Worm (Caenorhabditis elegans) whole organism, late embryonic: ENCODE results near the gene C17C3.6.

Experiments used
- C08G9.2 ChIP-seq: sonication (generic microtip); optimal IDR thresholded peaks from 2 replicates; lab custom pipeline; 2016; ENCODE audit warnings: mild to moderate bottlenecking, missing genetic modification characterization, moderate library complexity, missing compliant biosample characterization
- ceh-18 ChIP-seq: sonication (generic microtip); optimal IDR thresholded peaks from 2 replicates; lab custom pipeline; 2016; ENCODE audit warnings: missing genetic modification characterization, missing compliant biosample characterization
- ceh-30 ChIP-seq: fragments of 150-350 bp; optimal IDR thresholded peaks from 2 replicates; lab custom pipeline; 2014; ENCODE audit warnings: missing biosample characterization, missing genetic modification characterization
- dve-1 ChIP-seq: sonication (generic microtip); optimal IDR thresholded peaks from 2 replicates; lab custom pipeline; 2017; ENCODE audit warnings: antibody characterized with exemption, mild to moderate bottlenecking, missing genetic modification characterization, missing compliant biosample characterization
- fax-1 ChIP-seq: sonication (generic microtip); optimal IDR thresholded peaks from 2 replicates; lab custom pipeline; 2016; ENCODE audit warnings: missing genotype, missing genetic modification characterization, missing compliant biosample characterization
- lin-11 ChIP-seq: fragments of 200-800 bp; sonication (Bioruptor generic); optimal IDR thresholded peaks from 2 replicates; lab custom pipeline; 2018; ENCODE audit warnings: mild to moderate bottlenecking, missing genetic modification characterization, missing compliant biosample characterization
- odd-2 ChIP-seq: sonication (generic microtip); optimal IDR thresholded peaks from 2 replicates; lab custom pipeline; 2017; ENCODE audit warnings: antibody characterized with exemption, mild to moderate bottlenecking, missing genetic modification characterization, missing compliant biosample characterization
- pqm-1 ChIP-seq: sonication (generic microtip); optimal IDR thresholded peaks from 2 replicates; lab custom pipeline; 2016; ENCODE audit warnings: missing genetic modification characterization, missing compliant biosample characterization
- sdc-2 ChIP-seq: sonication (generic microtip); optimal IDR thresholded peaks from 2 replicates; lab custom pipeline; 2016; ENCODE audit warnings: missing genotype, missing genetic modification characterization, missing compliant biosample characterization
- tbx-2 ChIP-seq: sonication (generic microtip); optimal IDR thresholded peaks from 2 replicates; lab custom pipeline; 2016; ENCODE audit warnings: missing genetic modification characterization, missing compliant biosample characterization
- ttx-3 ChIP-seq: sonication (generic microtip); optimal IDR thresholded peaks from 2 replicates; lab custom pipeline; 2016; ENCODE audit warnings: missing genetic modification reagents, missing genetic modification characterization, missing compliant biosample characterization
- unc-86 ChIP-seq: sonication (generic microtip); optimal IDR thresholded peaks from 2 replicates; lab custom pipeline; 2016; ENCODE audit warnings: missing genetic modification characterization, missing compliant biosample characterization
- ztf-16 ChIP-seq: sonication (generic microtip); optimal IDR thresholded peaks from 2 replicates; lab custom pipeline; 2017; ENCODE audit warnings: missing genetic modification characterization, missing compliant biosample characterization

DNA sequence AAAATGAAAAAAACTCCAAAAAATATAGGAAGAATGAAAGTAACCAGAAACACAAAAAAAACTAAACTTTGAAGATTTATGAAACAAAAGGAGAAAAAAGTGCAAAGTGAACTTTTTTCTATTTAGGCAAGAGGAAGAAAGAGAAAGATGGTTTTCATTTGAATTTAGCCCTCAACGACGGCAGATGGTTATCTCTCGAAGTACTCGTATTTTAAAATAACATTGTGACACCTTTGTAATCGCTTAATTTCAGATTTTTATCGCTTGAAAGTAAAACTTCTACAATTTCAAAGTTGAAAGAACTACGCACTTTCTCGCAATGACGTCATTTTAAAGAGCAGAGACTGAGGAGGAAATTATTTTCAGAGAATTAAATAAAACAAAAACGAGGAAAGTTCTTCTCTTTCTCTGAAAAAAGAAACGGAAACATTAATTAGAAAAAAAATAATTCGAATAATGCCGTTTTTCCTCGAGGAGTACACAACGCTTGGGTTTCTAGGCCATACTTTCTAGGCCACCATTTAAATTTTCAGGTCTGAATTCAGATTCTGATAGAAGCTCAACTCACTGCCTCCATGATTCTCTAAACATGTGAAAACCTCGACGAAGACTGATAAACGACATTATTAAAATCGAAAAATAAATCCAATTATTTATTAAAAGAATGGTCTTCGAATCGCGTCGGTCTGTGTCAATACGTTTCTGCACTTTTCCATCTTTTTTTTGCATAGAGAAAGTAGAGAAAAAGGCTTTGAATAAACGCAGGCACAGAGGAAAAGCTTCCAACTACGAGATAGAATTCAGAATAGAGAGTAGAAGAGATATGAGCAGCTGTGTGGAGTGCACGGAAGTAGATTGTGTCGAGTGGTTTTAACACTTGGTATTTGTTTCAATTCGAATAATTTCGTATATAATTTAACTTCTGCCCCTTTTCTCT, 38.2 kb upstream of the C17C3.6 start:
- TF ChIP-seq unc-86: no peak
- TF ChIP-seq lin-11 (tag; lab: Kevin White, UChicago): no peak
- no peak for TF ChIP-seq ztf-16 (tag; lab: Kevin White, UChicago)
- TF ChIP-seq C08G9.2 (tag; lab: Kevin White, UChicago): peak; percentile 13
- peak; percentile 33 for TF ChIP-seq tbx-2 (tag; lab: Kevin White, UChicago)
- no peak for TF ChIP-seq sdc-2 (tag; lab: Kevin White, UChicago)
- TF ChIP-seq ceh-18 (tag; lab: Kevin White, UChicago): no peak
- TF ChIP-seq odd-2 (tag; lab: Kevin White, UChicago): no peak
- no peak for TF ChIP-seq ceh-30
- TF ChIP-seq dve-1 (tag; lab: Kevin White, UChicago): no peak
- no peak for TF ChIP-seq pqm-1 (tag; lab: Kevin White, UChicago)
- no peak for TF ChIP-seq fax-1
- no peak for TF ChIP-seq ttx-3
